Fruit fly (Drosophila melanogaster) whole organism, embryonic: ENCODE measurements around the gene pnr.

Experiments used
- Abd-B ChIP-seq: fragments of 200-800 bp; sonication (Bioruptor generic); optimal IDR thresholded peaks from 2 replicates; lab custom pipeline; 2018; ENCODE audit warnings: missing biosample characterization, mild to moderate bottlenecking, missing genetic modification characterization, moderate library complexity
- CG18599 ChIP-seq: fragments of 200-800 bp; sonication (Bioruptor generic); optimal IDR thresholded peaks from 3 replicates; lab custom pipeline; 2017; ENCODE audit warnings: missing biosample characterization, missing genetic modification characterization, mild to moderate bottlenecking, moderate library complexity, missing genetic modification reagents
- CG42726 ChIP-seq: fragments of 200-800 bp; sonication (Bioruptor generic); IDR thresholded peaks from 2 replicates; pipeline ENCODE4 v1.3.6; 2022; ENCODE audit warnings: missing biosample characterization, missing genetic modification characterization; ENCODE audit not compliant: partially characterized antibody
- CG43689 ChIP-seq: fragments of 200-800 bp; sonication (Bioruptor generic); IDR thresholded peaks from 2 replicates; pipeline ENCODE4 v1.3.6; 2022; ENCODE audit warnings: missing biosample characterization, missing genetic modification characterization
- CG7357 ChIP-seq: fragments of 200-800 bp; sonication (Bioruptor generic); IDR thresholded peaks from 3 replicates; pipeline ENCODE4 v1.3.6; 2022; ENCODE audit warnings: missing biosample characterization, missing genetic modification characterization
- CG8478 ChIP-seq: fragments of >200 bp; optimal IDR thresholded peaks from 2 replicates; lab custom pipeline; 2018
- CoRest ChIP-seq: fragments of 200-800 bp; sonication (Bioruptor generic); optimal IDR thresholded peaks from 3 replicates; lab custom pipeline; 2018; ENCODE audit warnings: missing biosample characterization, mild to moderate bottlenecking, missing genetic modification characterization, moderate library complexity
- Dfd ChIP-seq, 2 experiments: fragments of >200 bp; optimal IDR thresholded peaks; 2 replicates each; lab custom pipeline; 2017; ENCODE audit warnings: missing biosample characterization in 2 of 2, missing genetic modification characterization in 2 of 2
- Sox100B ChIP-seq: fragments of 200-800 bp; sonication (Bioruptor generic); optimal IDR thresholded peaks from 3 replicates; lab custom pipeline; 2018; ENCODE audit warnings: missing biosample characterization, mild to moderate bottlenecking, missing genetic modification characterization
- ato ChIP-seq: fragments of 200-800 bp; sonication (Bioruptor generic); IDR thresholded peaks from 2 replicates; pipeline ENCODE4 v1.3.6; 2022; ENCODE audit warnings: missing biosample characterization, missing genetic modification characterization; ENCODE audit not compliant: partially characterized antibody
- disco-r ChIP-seq: fragments of 200-800 bp; sonication (Bioruptor generic); optimal IDR thresholded peaks from 2 replicates; lab custom pipeline; 2016; ENCODE audit warnings: missing biosample characterization, missing genetic modification characterization
- gcm ChIP-seq: fragments of 200-800 bp; sonication (Bioruptor generic); optimal IDR thresholded peaks from 2 replicates; lab custom pipeline; 2019; ENCODE audit warnings: missing biosample characterization, mild to moderate bottlenecking, missing genetic modification characterization, moderate library complexity
- repo ChIP-seq: fragments of 200-800 bp; sonication (Bioruptor generic); optimal IDR thresholded peaks from 2 replicates; lab custom pipeline; 2016; ENCODE audit warnings: missing biosample characterization, missing genetic modification characterization

- TF ChIP-seq CoRest (tag; lab: Kevin White, UChicago) (no peak), Sox100B (no peak), repo (GFP tag; lab: Kevin White, UChicago) (peak; percentile 32), CG8478 (lab: Kevin White, UChicago) (no peak), CG7357 (no peak), CG18599 (GFP tag; lab: Kevin White, UChicago) (no peak), Dfd (GFP tag; optimal IDR thresholded peaks at IDR 0.05; lab: Kevin White, UChicago) (no peak), ato (GFP tag; lab: Robert Waterston, UW) (no peak), CG42726 (GFP tag; lab: Robert Waterston, UW) (no peak), Abd-B (GFP tag; lab: Kevin White, UChicago) (no peak), gcm (no peak), CG43689 (GFP tag; lab: Robert Waterston, UW) (no peak), disco-r (GFP tag; lab: Kevin White, UChicago) (no peak)
Measured at dm6 chr3R:16051329-16051679, 25.4 kb downstream of the pnr start.
